Fruit fly (Drosophila melanogaster) whole organism, embryonic: Measurements from ENCODE around the gene mTTF.

Experiments used
- CG10431 ChIP-seq: fragments of 200-800 bp; sonication (Bioruptor generic); optimal IDR thresholded peaks from 3 replicates; lab custom pipeline; 2018; ENCODE audit warnings: missing biosample characterization, mild to moderate bottlenecking, missing genetic modification characterization
- CG11085 ChIP-seq: fragments of 200-800 bp; sonication (Bioruptor generic); IDR thresholded peaks from 2 replicates; pipeline ENCODE4 v1.3.6; 2022; ENCODE audit warnings: missing biosample characterization, missing genetic modification characterization
- CG11456 ChIP-seq: fragments of 200-800 bp; sonication (Bioruptor generic); IDR thresholded peaks from 3 replicates; pipeline ENCODE4 v1.3.6; 2022; ENCODE audit warnings: missing biosample characterization, missing genetic modification characterization
- CG12219 ChIP-seq: fragments of 200-800 bp; sonication (Bioruptor generic); optimal IDR thresholded peaks from 3 replicates; lab custom pipeline; 2018; ENCODE audit warnings: missing biosample characterization, mild to moderate bottlenecking, missing genetic modification characterization
- CG12659 ChIP-seq: fragments of 200-800 bp; sonication (Bioruptor generic); optimal IDR thresholded peaks from 3 replicates; lab custom pipeline; 2017; ENCODE audit warnings: mild to moderate bottlenecking, missing biosample characterization, missing genetic modification reagents, missing genetic modification characterization
- CG12744 ChIP-seq: fragments of 200-800 bp; sonication (Bioruptor generic); optimal IDR thresholded peaks from 2 replicates; lab custom pipeline; 2016; ENCODE audit warnings: missing biosample characterization, missing genetic modification characterization
- CG12942 ChIP-seq: fragments of 200-800 bp; sonication (Bioruptor generic); optimal IDR thresholded peaks from 3 replicates; lab custom pipeline; 2016; ENCODE audit warnings: missing biosample characterization, missing genetic modification characterization
- CG13287 ChIP-seq: fragments of 200-800 bp; sonication (Bioruptor generic); IDR thresholded peaks from 2 replicates; pipeline ENCODE4 v1.3.6; 2022; ENCODE audit warnings: missing biosample characterization, missing genetic modification characterization; ENCODE audit not compliant: partially characterized antibody
- CG13894 ChIP-seq: fragments of 200-800 bp; sonication (Bioruptor generic); optimal IDR thresholded peaks from 3 replicates; lab custom pipeline; 2018; ENCODE audit warnings: missing biosample characterization, mild to moderate bottlenecking, missing genetic modification characterization, moderate library complexity
- CG15269 ChIP-seq: fragments of 200-800 bp; sonication (Bioruptor generic); optimal IDR thresholded peaks from 2 replicates; lab custom pipeline; 2018; ENCODE audit warnings: missing biosample characterization, mild to moderate bottlenecking, missing genetic modification characterization, moderate library complexity
- CG1529 ChIP-seq: fragments of 200-800 bp; sonication (Bioruptor generic); optimal IDR thresholded peaks from 3 replicates; lab custom pipeline; 2018; ENCODE audit warnings: missing biosample characterization, missing genetic modification characterization
- CG17829 ChIP-seq: fragments of 200-800 bp; optimal IDR thresholded peaks from 2 replicates; lab custom pipeline; 2019; ENCODE audit warnings: missing biosample characterization, mild to moderate bottlenecking, missing genetic modification characterization, moderate library complexity
- CG1792 ChIP-seq: fragments of 200-800 bp; sonication (Bioruptor generic); optimal IDR thresholded peaks from 2 replicates; lab custom pipeline; 2016; ENCODE audit warnings: missing biosample characterization, missing genetic modification characterization
- CG18262 ChIP-seq: fragments of 200-800 bp; optimal IDR thresholded peaks from 3 replicates; lab custom pipeline; 2019; ENCODE audit warnings: missing biosample characterization, mild to moderate bottlenecking, missing genetic modification characterization, moderate library complexity
- CG2116 ChIP-seq: fragments of 200-800 bp; sonication (Bioruptor generic); optimal IDR thresholded peaks from 3 replicates; lab custom pipeline; 2018; ENCODE audit warnings: missing biosample characterization, mild to moderate bottlenecking, missing genetic modification characterization
- CG32532 ChIP-seq: fragments of 200-800 bp; sonication (Bioruptor generic); IDR thresholded peaks from 2 replicates; pipeline ENCODE4 v1.3.6; 2022; ENCODE audit warnings: missing biosample characterization, missing genetic modification characterization
- CG4404 ChIP-seq: fragments of 200-800 bp; sonication (Bioruptor generic); IDR thresholded peaks from 2 replicates; pipeline ENCODE4 v1.3.6; 2022; ENCODE audit warnings: missing biosample characterization, missing genetic modification characterization
- CG6175 ChIP-seq: fragments of 200-800 bp; sonication (Bioruptor generic); IDR thresholded peaks from 3 replicates; pipeline ENCODE4 v1.3.6; 2022; ENCODE audit warnings: missing biosample characterization, missing genetic modification characterization
- CG6272 ChIP-seq: fragments of 200-800 bp; sonication (Bioruptor generic); IDR thresholded peaks from 2 replicates; pipeline ENCODE4 v1.3.6; 2022; ENCODE audit warnings: missing biosample characterization, missing genetic modification characterization
- CG7556 ChIP-seq: fragments of 200-800 bp; sonication (Bioruptor generic); optimal IDR thresholded peaks from 2 replicates; lab custom pipeline; 2017; ENCODE audit warnings: missing biosample characterization, mild to moderate bottlenecking, missing genetic modification characterization
- CG9817 ChIP-seq: fragments of 200-800 bp; sonication (Bioruptor generic); optimal IDR thresholded peaks from 2 replicates; lab custom pipeline; 2018; ENCODE audit warnings: missing biosample characterization, mild to moderate bottlenecking, missing genetic modification characterization, moderate library complexity
- Doc2 ChIP-seq: fragments of 200-800 bp; sonication (Bioruptor generic); IDR thresholded peaks from 2 replicates; pipeline ENCODE4 v1.3.6; 2022; ENCODE audit warnings: missing biosample characterization, missing genetic modification characterization
- Doc3 ChIP-seq: fragments of 200-800 bp; sonication (Bioruptor generic); IDR thresholded peaks from 3 replicates; pipeline ENCODE4 v1.3.6; 2022; ENCODE audit warnings: missing biosample characterization, missing genetic modification characterization; ENCODE audit not compliant: partially characterized antibody
- Ets65A ChIP-seq: fragments of 200-800 bp; sonication (Bioruptor generic); peaks from one replicate; lab custom pipeline; 2016; ENCODE audit warnings: missing biosample characterization, missing genetic modification characterization
- Gug ChIP-seq: fragments of 200-800 bp; sonication (Bioruptor generic); IDR thresholded peaks from 4 replicates; pipeline ENCODE4 v1.3.6; 2022; ENCODE audit warnings: missing biosample characterization, missing genetic modification characterization
- HmgD ChIP-seq: fragments of 200-800 bp; sonication (Bioruptor generic); optimal IDR thresholded peaks from 3 replicates; lab custom pipeline; 2016; ENCODE audit warnings: missing biosample characterization, missing genetic modification characterization
- Lhr ChIP-seq: fragments of 200-800 bp; sonication (Bioruptor generic); optimal IDR thresholded peaks from 3 replicates; lab custom pipeline; 2017; ENCODE audit warnings: mild to moderate bottlenecking, missing biosample characterization, missing genetic modification reagents, missing genetic modification characterization
- Med ChIP-seq: fragments of 200-800 bp; sonication (Bioruptor generic); peaks from one replicate; lab custom pipeline; 2016; ENCODE audit warnings: missing biosample characterization, missing genetic modification characterization, mild to moderate bottlenecking, inconsistent platforms, moderate library complexity
- Mes4 ChIP-seq: fragments of 200-800 bp; sonication (Bioruptor generic); optimal IDR thresholded peaks from 2 replicates; lab custom pipeline; 2016; ENCODE audit warnings: missing biosample characterization, missing genetic modification characterization
- Pdp1 ChIP-seq, 2 experiments: fragments of 200-800 bp; sonication (Bioruptor generic); optimal IDR thresholded peaks; 3 replicates each; lab custom pipeline; 2016; ENCODE audit warnings: missing biosample characterization in 2 of 2, missing genetic modification characterization in 2 of 2, mild to moderate bottlenecking in 1 of 2, moderate library complexity in 1 of 2
- Rfx ChIP-seq: fragments of 200-800 bp; sonication (Bioruptor generic); IDR thresholded peaks from 2 replicates; pipeline ENCODE4 v1.3.6; 2022; ENCODE audit warnings: missing biosample characterization, missing genetic modification characterization
- Rx ChIP-seq: fragments of 200-800 bp; sonication (Bioruptor generic); IDR thresholded peaks from 2 replicates; pipeline ENCODE4 v1.3.6; 2022; ENCODE audit warnings: missing biosample characterization, missing genetic modification characterization
- Usf ChIP-seq: fragments of 200-800 bp; sonication (Bioruptor generic); optimal IDR thresholded peaks from 2 replicates; lab custom pipeline; 2017; ENCODE audit warnings: missing genotype, missing biosample characterization, missing genetic modification characterization
- Vsx1 ChIP-seq: fragments of 200-800 bp; sonication (Bioruptor generic); optimal IDR thresholded peaks from 2 replicates; lab custom pipeline; 2017; ENCODE audit warnings: missing biosample characterization, mild to moderate bottlenecking, missing genetic modification characterization, missing genetic modification reagents
- ab ChIP-seq: fragments of 200-800 bp; sonication (Bioruptor generic); optimal IDR thresholded peaks from 2 replicates; lab custom pipeline; 2016; ENCODE audit warnings: missing biosample characterization, missing genetic modification characterization
- ara ChIP-seq: fragments of 200-800 bp; sonication (Bioruptor generic); IDR thresholded peaks from 2 replicates; pipeline ENCODE4 v1.3.6; 2022; ENCODE audit warnings: missing biosample characterization, missing genetic modification characterization
- eyg ChIP-seq: fragments of 200-800 bp; sonication (Bioruptor generic); optimal IDR thresholded peaks from 3 replicates; lab custom pipeline; 2016; ENCODE audit warnings: missing biosample characterization, missing genetic modification characterization
- fd64A ChIP-seq: fragments of 200-800 bp; sonication (Bioruptor generic); optimal IDR thresholded peaks from 3 replicates; lab custom pipeline; 2018; ENCODE audit warnings: missing biosample characterization, mild to moderate bottlenecking, missing genetic modification characterization
- grn ChIP-seq: fragments of 200-800 bp; sonication (Bioruptor generic); optimal IDR thresholded peaks from 3 replicates; lab custom pipeline; 2017; ENCODE audit warnings: missing biosample characterization, missing genetic modification characterization
- gt ChIP-seq: fragments of 200-800 bp; sonication (Bioruptor generic); IDR thresholded peaks from 2 replicates; pipeline ENCODE4 v1.3.6; 2022; ENCODE audit warnings: missing biosample characterization, missing genetic modification characterization
- ind ChIP-seq: fragments of 200-800 bp; sonication (Bioruptor generic); optimal IDR thresholded peaks from 3 replicates; lab custom pipeline; 2016; ENCODE audit warnings: missing biosample characterization, missing genetic modification characterization
- lov ChIP-seq, 2 experiments: fragments of 200-800 bp in 1 of 2; fragments of >200 bp in 1 of 2; sonication (Bioruptor generic) in 1 of 2; IDR thresholded peaks in 1 of 2; optimal IDR thresholded peaks in 1 of 2; 2 replicates in 1 of 2; 3 replicates in 1 of 2; pipeline versions ENCODE4 v1.3.6 to Lab custom; 2017 to 2022; ENCODE audit warnings: missing biosample characterization in 1 of 2, missing genetic modification characterization in 1 of 2
- luna ChIP-seq: fragments of 200-800 bp; sonication (Bioruptor generic); optimal IDR thresholded peaks from 2 replicates; lab custom pipeline; 2016; ENCODE audit warnings: missing biosample characterization, missing genetic modification characterization
- mirr ChIP-seq: fragments of 200-800 bp; sonication (Bioruptor generic); optimal IDR thresholded peaks from 3 replicates; lab custom pipeline; 2018; ENCODE audit warnings: missing biosample characterization, mild to moderate bottlenecking, missing genetic modification characterization
- nau ChIP-seq: fragments of 200-800 bp; sonication (Bioruptor generic); optimal IDR thresholded peaks from 3 replicates; lab custom pipeline; 2017; ENCODE audit warnings: missing biosample characterization, mild to moderate bottlenecking, missing genetic modification characterization, missing genetic modification reagents
- pzg ChIP-seq: fragments of 200-800 bp; sonication (Bioruptor generic); optimal IDR thresholded peaks from 3 replicates; lab custom pipeline; 2018; ENCODE audit warnings: missing biosample characterization, mild to moderate bottlenecking, missing genetic modification characterization, moderate library complexity
- tna ChIP-seq: fragments of 200-800 bp; sonication (Bioruptor generic); IDR thresholded peaks from 2 replicates; pipeline ENCODE4 v1.3.6; 2022; ENCODE audit warnings: missing biosample characterization, missing genetic modification characterization; ENCODE audit not compliant: partially characterized antibody
- trh ChIP-seq: fragments of 200-800 bp; sonication (Bioruptor generic); optimal IDR thresholded peaks from 2 replicates; lab custom pipeline; 2016; ENCODE audit warnings: missing biosample characterization, missing genetic modification characterization
- ttk ChIP-seq: fragments of 200-800 bp; sonication (Bioruptor generic); IDR thresholded peaks from 2 replicates; pipeline ENCODE4 v2.1.2; 2022; ENCODE audit warnings: missing biosample characterization, missing genetic modification characterization
- unc-4 ChIP-seq: fragments of 200-800 bp; sonication (Bioruptor generic); IDR thresholded peaks from 2 replicates; pipeline ENCODE4 v1.3.6; 2022; ENCODE audit warnings: missing biosample characterization, missing genetic modification characterization; ENCODE audit not compliant: partially characterized antibody
- z ChIP-seq: fragments of 200-800 bp; sonication (Bioruptor generic); IDR thresholded peaks from 3 replicates; pipeline ENCODE4 v1.3.6; 2022; ENCODE audit warnings: missing biosample characterization, missing genetic modification characterization

Gene mTTF

dm6 chr2L:14372254-14372717 lies 23.7 kb upstream of the mTTF start (continued):
- TF ChIP-seq Mes4 (GFP tag; lab: Kevin White, UChicago) (peak; percentile 14), CG4404 (GFP tag; lab: Robert Waterston, UW) (no peak), CG12744 (GFP tag; lab: Kevin White, UChicago) (peak; percentile 42), Rx (GFP tag; lab: Robert Waterston, UW) (peak; percentile 41; the same call in 1 of the 2 replicates), tna (no peak), CG1529 (GFP tag; lab: Kevin White, UChicago) (peak; percentile 61), CG1792 (no peak), CG2116 (no peak), Usf (GFP tag; lab: Kevin White, UChicago) (no peak), CG12219 (peak; percentile 79), CG6175 (GFP tag; lab: Robert Waterston, UW) (no peak), Med (peak; percentile 84), trh (GFP tag; lab: Kevin White, UChicago) (no peak), unc-4 (GFP tag; lab: Robert Waterston, UW) (no peak), lov (optimal IDR thresholded peaks at IDR 0.05; lab: Kevin White, UChicago) (no peak), lov (GFP tag; IDR thresholded peaks at IDR 0.05; lab: Robert Waterston, UW) (no peak), luna (GFP tag; lab: Kevin White, UChicago) (peak; percentile 47), nau (no peak), CG12942 (GFP tag; lab: Kevin White, UChicago) (peak; percentile 26), CG6272 (GFP tag; lab: Robert Waterston, UW) (no peak), CG9817 (peak; percentile 68), CG18262 (tag; lab: Kevin White, UChicago) (peak; percentile 51), ara (GFP tag; lab: Robert Waterston, UW) (no peak; the same call in 1 of the 2 replicates), CG13287 (GFP tag; lab: Robert Waterston, UW) (no peak), ind (GFP tag; lab: Kevin White, UChicago) (no peak), Doc3 (GFP tag; lab: Robert Waterston, UW) (no peak), pzg (no peak), CG7556 (GFP tag; lab: Kevin White, UChicago) (peak; percentile 80), Doc2 (GFP tag; lab: Robert Waterston, UW) (no peak), ttk (GFP tag; lab: Robert Waterston, UW) (peak; percentile 80), gt (GFP tag; lab: Robert Waterston, UW) (no peak), CG12659 (GFP tag; lab: Kevin White, UChicago) (peak; percentile 79), CG10431 (GFP tag; lab: Kevin White, UChicago) (no peak), mirr (GFP tag; lab: Kevin White, UChicago) (no peak), z (GFP tag; lab: Robert Waterston, UW) (no peak), Gug (no peak), HmgD (GFP tag; lab: Kevin White, UChicago) (no peak), Rfx (GFP tag; lab: Robert Waterston, UW) (peak; percentile 93), Lhr (GFP tag; lab: Kevin White, UChicago) (no peak), eyg (GFP tag; lab: Kevin White, UChicago) (no peak), CG17829 (no peak), CG11456 (peak; percentile 79; the same call in 2 of the 3 replicates), CG13894 (tag; lab: Kevin White, UChicago) (no peak), grn (GFP tag; lab: Kevin White, UChicago) (no peak), CG15269 (peak; percentile 89), CG11085 (GFP tag; lab: Robert Waterston, UW) (no peak), ab (GFP tag; lab: Kevin White, UChicago) (peak; percentile 17), Vsx1 (GFP tag; lab: Kevin White, UChicago) (peak; percentile 43), fd64A (GFP tag; lab: Kevin White, UChicago) (no peak), Ets65A (GFP tag; lab: Kevin White, UChicago) (no peak), Pdp1 (GFP tag; optimal IDR thresholded peaks at IDR 0.05; lab: Kevin White, UChicago) (peak; percentile 22 to 63), CG32532 (GFP tag; lab: Robert Waterston, UW) (peak; percentile 78)
